Fruit fly (Drosophila melanogaster) Kc167 (cell line): ENCODE results near the gene CG12310.

Experiments
- Myc ChIP-seq: fragments of >200 bp; optimal IDR thresholded peaks from 2 replicates; lab custom pipeline; 2017; ENCODE audit warnings: missing external identifiers
- Sin3A ChIP-seq: fragments of >200 bp; optimal IDR thresholded peaks from 2 replicates; lab custom pipeline; 2018; ENCODE audit warnings: missing external identifiers
- h ChIP-seq: fragments of >200 bp; optimal IDR thresholded peaks from 3 replicates; lab custom pipeline; 2018; ENCODE audit warnings: missing external identifiers
- insv ChIP-seq: fragments of >200 bp; optimal IDR thresholded peaks from 3 replicates; lab custom pipeline; 2018; ENCODE audit warnings: missing external identifiers
- psq ChIP-seq: fragments of >200 bp; optimal IDR thresholded peaks from 2 replicates; lab custom pipeline; 2017; ENCODE audit warnings: missing external identifiers
- ttk ChIP-seq: sonication (Bioruptor generic); optimal IDR thresholded peaks from 2 replicates; lab custom pipeline; 2017; ENCODE audit warnings: missing external identifiers

CG12310 gene

DNA sequence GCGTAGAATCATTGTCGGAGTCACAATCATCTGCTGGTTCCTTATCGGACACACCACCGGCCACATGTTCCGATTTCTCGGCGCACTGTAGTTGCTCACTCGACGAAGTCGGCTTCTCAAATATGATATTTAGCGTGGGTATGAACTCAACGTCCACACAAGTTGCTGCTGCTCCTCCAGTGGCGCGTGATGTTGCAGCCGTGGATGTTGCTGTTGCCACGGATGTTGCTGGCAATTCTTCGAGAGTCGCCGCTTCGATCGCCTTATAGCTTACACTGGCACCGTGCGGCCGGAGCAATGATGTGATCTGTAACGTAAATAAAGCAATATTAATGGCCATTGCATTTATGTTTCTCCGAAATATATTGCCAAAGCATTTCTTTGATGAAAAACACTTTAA is 33.7 kb upstream of the CG12310 start:
- TF ChIP-seq Sin3A (no peak), ttk (no peak), h (no peak), psq (lab: Kevin White, UChicago) (no peak), insv (no peak), Myc (no peak)

DNA sequence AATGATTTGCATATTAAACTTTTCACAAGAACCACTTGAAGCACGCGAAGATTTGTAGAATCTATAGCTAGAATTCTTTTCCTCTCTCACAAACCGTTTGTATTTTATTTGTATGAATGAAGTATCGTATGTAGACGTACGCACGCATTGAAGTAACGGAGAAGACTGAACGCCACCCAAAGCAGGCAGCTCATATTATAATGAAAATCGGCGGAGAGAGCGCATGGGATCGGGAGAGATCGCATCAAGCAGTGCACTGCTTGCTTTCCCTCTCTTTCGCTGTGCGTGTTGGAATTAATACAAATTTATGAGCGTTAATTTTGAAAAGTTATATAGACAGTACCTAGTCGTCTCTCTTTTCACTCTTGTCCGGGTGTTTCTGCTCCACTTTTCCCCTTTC is 28.7 kb upstream of the CG12310 start:
- TF ChIP-seq ttk (no peak), h (no peak), Myc (no peak), psq (lab: Kevin White, UChicago) (no peak), Sin3A (no peak), insv (no peak)

DNA sequence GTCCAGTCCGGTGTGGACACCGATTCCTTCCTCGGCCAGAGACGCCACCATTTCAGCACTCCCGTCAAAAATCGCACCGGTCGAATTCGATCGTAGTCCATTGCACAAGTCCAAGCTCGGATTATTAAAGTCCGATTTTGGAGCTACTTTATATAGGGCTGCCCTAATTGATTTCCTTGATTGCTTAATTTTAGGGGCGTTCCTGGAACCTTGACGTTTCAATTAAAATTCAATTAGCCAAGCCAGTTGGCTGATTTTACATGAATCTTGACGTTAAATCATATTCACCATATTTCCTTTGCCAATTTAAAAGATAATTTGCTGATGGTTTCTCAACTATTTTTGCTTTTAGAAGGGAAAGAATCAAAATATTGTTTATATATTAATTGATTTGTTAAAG is 27.7 kb upstream of the CG12310 start, which contains the start of gene Or71a:
Gene Or71a (minus strand): TSS at position 101 of the 400 bp plus-strand sequence.
- TF ChIP-seq psq (lab: Kevin White, UChicago) (no peak), Myc (no peak)

DNA sequence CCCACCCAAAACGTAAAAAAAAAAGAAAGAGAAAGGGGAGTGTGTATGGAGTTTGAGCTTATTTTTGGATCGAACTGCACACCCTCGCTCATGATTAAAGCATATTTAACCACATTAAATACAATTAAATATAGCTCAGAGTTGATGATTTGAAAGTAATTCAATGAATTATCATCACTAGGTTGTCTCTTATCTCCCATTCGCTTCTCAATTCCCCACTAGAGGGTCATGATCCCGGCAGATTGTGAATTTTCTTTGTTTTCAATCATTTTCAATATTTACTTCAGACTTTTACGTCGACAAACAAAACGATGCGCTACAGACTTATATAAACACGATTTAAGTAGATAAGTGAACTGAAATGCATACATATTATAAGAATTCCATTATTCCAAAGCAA is 25.8 kb upstream of the CG12310 start:
- TF ChIP-seq Myc (no peak), h (no peak), Sin3A (no peak), psq (lab: Kevin White, UChicago) (no peak), ttk (no peak), insv (no peak)

DNA sequence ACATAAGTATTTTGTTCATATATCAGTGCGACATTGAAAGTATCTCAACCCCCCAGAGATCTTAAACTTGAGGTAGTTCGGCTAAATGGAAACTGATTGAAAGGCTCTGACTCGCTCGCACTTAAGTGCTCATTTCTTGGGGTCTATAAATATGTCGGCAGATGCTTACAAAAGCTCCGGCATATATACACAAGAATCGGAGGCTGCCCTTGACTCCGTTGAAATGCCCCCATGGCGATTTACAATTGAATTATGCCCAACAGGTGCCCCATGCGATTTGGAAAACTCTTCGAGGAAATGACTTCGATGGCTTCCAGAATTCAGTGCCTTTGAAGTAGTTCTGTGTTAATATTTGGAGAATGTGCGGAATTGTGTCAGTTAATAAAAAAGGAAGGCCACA is 23.1 kb upstream of the CG12310 start:
- TF ChIP-seq h (no peak), psq (lab: Kevin White, UChicago) (no peak), ttk (no peak), Myc (no peak), Sin3A (no peak), insv (no peak)

DNA sequence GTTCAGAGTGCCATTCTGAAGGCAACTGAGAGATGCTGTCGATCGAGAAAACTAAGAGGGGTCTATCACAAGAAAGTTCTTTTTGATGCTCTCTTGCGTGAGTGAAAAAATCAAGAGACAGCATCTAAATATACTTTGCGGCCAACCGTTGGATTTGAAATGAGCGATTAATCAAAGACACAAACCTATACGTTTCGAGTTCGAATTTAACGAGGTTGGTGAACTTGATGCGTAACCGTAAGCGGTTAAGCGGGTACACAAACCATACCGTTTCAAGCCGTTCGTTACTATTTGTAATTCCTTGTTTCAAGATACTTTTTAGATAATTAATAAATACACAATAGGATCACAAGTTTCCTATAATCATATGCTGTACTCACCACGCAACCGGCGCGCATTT is 21.5 kb upstream of the CG12310 start:
- TF ChIP-seq insv = no peak
- TF ChIP-seq ttk = no peak
- TF ChIP-seq psq (lab: Kevin White, UChicago) = no peak
- TF ChIP-seq Myc = no peak

DNA sequence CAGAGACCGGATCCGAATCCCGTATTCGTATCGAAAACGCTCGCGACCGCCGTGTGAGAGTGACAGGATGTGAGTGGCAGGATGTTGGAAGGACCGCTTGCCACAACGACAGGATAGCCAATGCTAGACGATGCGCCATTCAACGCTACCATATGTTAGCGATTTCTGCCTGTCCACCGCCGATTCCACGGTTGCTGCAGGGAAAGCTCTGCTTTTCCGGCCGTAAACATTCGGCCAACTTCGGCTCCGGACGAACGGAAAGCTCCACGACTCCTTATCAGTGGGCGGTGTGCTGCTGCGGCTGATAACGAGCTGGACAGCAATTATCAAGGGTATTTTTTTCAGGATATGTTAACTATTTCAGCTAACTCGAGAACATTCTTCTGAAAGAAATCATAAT is 14.3 kb upstream of the CG12310 start, which contains the start of gene Sytbeta:
Gene Sytbeta (minus strand): TSS at position 101 of the 400 bp plus-strand sequence.
- no peak for TF ChIP-seq insv
- no peak for TF ChIP-seq psq (lab: Kevin White, UChicago)
- no peak for TF ChIP-seq h
- no peak for TF ChIP-seq Myc
- no peak for TF ChIP-seq Sin3A
- no peak for TF ChIP-seq ttk

DNA sequence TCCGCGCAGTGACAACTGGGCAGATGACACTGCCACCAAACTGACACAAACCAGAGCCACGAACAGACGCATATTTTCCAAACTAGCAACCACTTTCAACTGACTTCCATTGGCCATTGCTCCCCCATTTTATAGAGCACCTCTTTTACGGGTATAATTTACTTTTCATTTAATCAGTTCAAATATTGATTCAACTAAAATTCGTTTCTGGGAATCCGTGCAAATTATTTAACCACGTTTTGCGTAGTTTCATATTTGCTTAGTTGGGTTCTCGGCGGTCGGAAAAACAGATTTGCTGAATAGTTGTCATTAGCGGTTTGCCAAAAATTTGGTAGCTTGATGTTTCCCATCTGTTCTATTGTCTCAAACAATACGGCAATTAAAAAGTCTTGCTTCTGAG is 11.0 kb upstream of the CG12310 start, which contains the start of gene CG13460:
Gene CG13460 (minus strand): TSS at position 101 of the 400 bp plus-strand sequence.
- TF ChIP-seq insv = no peak
- no peak for TF ChIP-seq psq (lab: Kevin White, UChicago)
- no peak for TF ChIP-seq Myc
- no peak for TF ChIP-seq h
- no peak for TF ChIP-seq Sin3A
- no peak for TF ChIP-seq ttk

DNA sequence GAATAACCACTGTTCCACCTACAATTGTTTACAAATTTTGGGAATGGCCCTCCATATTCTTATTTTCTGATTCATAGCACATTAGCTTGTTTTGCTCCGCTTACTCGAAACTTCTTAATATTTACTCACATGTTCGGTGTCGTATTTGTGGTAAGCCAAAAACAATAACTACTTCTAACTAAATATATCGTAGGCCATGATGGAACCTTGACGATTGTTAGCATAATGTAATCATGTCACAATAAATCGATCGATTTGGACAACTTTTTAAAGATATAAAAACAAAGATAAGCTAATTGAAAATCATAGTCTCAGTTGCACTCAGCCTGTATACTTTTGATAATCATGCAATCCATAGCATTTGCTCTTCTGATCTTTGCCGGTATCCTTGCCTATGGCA is 3.9 kb upstream of the CG12310 start, which contains the start of gene EAChm:
Gene EAChm (plus strand): TSS at position 301 of the 400 bp plus-strand sequence.
- no peak for TF ChIP-seq ttk
- TF ChIP-seq Sin3A = no peak
- TF ChIP-seq Myc = no peak
- TF ChIP-seq h = no peak
- no peak for TF ChIP-seq insv
- TF ChIP-seq psq (lab: Kevin White, UChicago) = no peak

DNA sequence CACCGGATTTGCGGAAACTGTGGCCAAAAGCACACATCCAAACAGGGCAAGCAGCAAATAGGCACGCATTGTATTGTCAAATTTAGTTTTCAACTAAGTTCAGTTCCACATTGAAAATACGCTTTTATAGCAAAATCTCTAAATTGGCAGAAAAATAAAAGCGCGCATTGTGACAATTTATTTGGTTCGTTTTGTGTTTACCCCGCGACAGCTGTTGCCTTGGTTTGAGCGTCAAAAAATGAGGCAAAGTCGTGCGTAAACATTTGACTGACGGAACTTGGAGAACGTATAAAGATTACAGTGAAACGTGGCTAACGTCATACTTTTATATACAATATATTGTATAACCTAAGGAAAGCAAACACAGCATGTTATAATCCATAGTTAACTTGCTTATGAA is 3.4 kb upstream of the CG12310 start, which contains the start of gene CG18649:
Gene CG18649 (minus strand): TSS at position 101 of the 400 bp plus-strand sequence.
- no peak for TF ChIP-seq psq (lab: Kevin White, UChicago)
- no peak for TF ChIP-seq ttk
- no peak for TF ChIP-seq h
- no peak for TF ChIP-seq insv

DNA sequence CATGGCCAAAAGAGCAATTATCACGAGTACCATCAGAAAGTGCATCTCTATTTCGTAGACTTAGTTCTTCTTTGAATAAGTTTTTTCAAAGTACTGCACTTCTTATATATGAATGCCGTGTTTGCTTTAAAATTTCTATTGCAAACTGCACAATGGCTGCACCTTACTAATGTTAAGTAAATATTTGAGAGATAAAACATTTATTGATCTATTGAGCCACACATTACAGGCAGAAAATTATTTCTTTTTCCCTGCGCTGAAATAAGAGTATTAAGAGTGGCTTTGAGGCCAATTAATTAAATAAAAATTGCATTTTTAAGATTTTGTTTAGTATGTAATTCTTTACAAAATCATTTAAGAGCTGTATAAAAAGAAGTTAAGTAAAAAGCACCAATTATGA is 2.6 kb upstream of the CG12310 start, which contains the start of gene CG43680:
Gene CG43680 (minus strand): TSS at position 101 of the 400 bp plus-strand sequence.
- TF ChIP-seq insv (no peak), psq (lab: Kevin White, UChicago) (no peak), h (no peak), ttk (no peak), Myc (no peak)

DNA sequence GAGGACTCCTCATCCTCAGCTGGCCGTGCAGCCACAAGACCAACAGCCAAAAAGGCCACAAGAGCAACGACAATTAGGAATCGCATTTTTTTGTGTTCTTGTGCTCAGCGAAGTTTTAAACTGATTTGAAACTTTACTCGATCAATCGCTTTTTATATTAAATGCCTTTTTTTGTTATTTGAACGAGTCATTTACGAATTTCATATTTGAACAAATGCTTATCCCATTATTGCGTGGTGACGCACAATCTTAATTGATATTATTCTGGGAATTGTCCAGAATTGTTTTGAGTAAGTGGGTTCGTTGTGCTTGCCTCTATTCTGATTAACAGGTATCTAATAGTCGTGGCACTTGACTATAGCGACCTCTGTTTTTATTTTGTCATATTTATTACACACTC is 1.8 kb upstream of the CG12310 start, which contains the start of gene CG13461:
Gene CG13461 (minus strand): TSS at position 101 of the 400 bp plus-strand sequence.
- TF ChIP-seq Myc (no peak), psq (lab: Kevin White, UChicago) (no peak), h (no peak), insv (no peak), Sin3A (no peak), ttk (no peak)

DNA sequence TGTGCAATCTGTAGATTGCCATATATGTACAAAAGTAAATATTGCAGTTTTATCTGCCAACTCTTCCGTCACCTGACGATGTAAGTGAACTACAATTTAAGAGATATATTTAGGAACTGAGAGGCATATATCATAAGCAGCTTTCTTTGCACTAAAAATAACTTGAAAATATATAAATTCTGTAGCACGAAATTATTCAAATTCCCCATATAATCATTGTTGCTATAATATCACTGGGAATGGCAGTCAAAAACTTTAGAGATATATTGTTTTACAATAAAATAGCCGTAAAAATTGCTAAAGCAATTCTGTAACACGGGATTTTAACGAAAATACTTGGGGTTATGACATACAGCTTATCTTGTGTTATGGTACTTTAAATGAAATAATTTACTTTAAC is 719 bp upstream of the CG12310 start, which contains the start of gene CG43679:
Gene CG43679 (minus strand): TSS at position 101 of the 400 bp plus-strand sequence.
- TF ChIP-seq ttk = no peak
- no peak for TF ChIP-seq h
- TF ChIP-seq Myc = no peak
- no peak for TF ChIP-seq Sin3A
- TF ChIP-seq insv = no peak
- no peak for TF ChIP-seq psq (lab: Kevin White, UChicago)

DNA sequence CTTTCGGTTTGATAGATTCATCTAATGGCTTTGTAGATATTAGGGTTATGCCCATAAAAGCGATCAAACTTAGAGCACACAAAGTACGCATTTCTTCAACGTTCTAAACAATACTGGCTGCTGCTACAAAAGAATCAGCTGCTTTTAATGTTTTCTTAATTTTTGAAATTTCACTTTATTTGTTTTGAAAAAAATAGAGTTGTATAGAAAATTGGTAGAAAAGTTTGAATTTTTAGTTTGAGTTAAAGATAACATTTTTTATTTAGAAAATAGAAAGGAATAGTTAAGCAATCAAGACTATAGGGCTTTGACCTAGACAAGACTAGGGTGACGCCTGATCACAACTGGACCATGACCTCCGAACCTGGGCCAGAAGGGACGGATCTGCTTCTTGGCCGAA is 497 bp downstream of the CG12310 start, which contains the start of gene CG18581:
Gene CG18581 (minus strand): TSS at position 101 of the 400 bp plus-strand sequence.
- no peak for TF ChIP-seq insv
- TF ChIP-seq Sin3A = no peak
- TF ChIP-seq Myc = no peak
- no peak for TF ChIP-seq h
- TF ChIP-seq ttk = no peak
- TF ChIP-seq psq (lab: Kevin White, UChicago) = no peak

DNA sequence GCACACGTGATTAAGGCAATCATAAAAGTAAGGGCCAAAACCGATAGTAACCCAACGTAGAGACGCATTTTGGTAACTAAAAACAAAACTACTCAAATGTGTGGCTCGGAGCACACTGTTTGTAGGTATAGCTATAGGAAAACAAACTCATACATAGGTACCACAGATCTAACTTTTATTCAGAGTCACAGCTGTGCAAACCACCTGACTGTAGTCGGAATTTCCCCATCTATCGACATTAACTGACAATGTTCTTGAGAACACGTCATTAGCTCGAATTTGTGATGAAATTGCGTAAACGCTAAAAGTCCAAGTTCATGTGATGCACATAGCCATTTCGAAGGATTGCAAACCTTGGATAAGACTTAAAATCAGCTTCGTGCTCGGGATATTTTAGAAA is 1.2 kb downstream of the CG12310 start, which contains the start of gene CG43678:
Gene CG43678 (minus strand): TSS at position 101 of the 400 bp plus-strand sequence.
- TF ChIP-seq h = no peak
- no peak for TF ChIP-seq Myc
- TF ChIP-seq insv = no peak
- TF ChIP-seq Sin3A = no peak
- TF ChIP-seq psq (lab: Kevin White, UChicago) = no peak
- TF ChIP-seq ttk = no peak
